Fruit fly (Drosophila melanogaster): Measurements from ENCODE around the gene comm.

- TF ChIP-seq CG8478 (optimal IDR thresholded peaks at IDR 0.05) (no peak), CTCF (optimal IDR thresholded peaks at IDR 0.05) (no peak)
Observed at dm6 chr3L:15679420-15679819, 48.8 kb downstream of the comm start, which contains the start of gene CG7304.
